Worm (Caenorhabditis elegans) whole organism, mixed stage, embryonic: ENCODE results near the gene T25B9.1.

Experiments used
- blmp-1 ChIP-seq: fragments of 150-350 bp; optimal IDR thresholded peaks from 2 replicates; lab custom pipeline; 2014; ENCODE audit warnings: missing biosample characterization, missing genetic modification characterization
- ces-1 ChIP-seq: fragments of 150-350 bp; optimal IDR thresholded peaks from 2 replicates; lab custom pipeline; 2014; ENCODE audit warnings: missing biosample characterization, missing genetic modification reagents, missing genetic modification characterization
- cnd-1 ChIP-seq: fragments of 200-800 bp; sonication (Bioruptor generic); optimal IDR thresholded peaks from 2 replicates; lab custom pipeline; 2018; ENCODE audit warnings: mild to moderate bottlenecking, missing genetic modification characterization, missing compliant biosample characterization
- elt-1 ChIP-seq: sonication (generic microtip); optimal IDR thresholded peaks from 2 replicates; lab custom pipeline; 2017; ENCODE audit warnings: missing genetic modification characterization, mild to moderate bottlenecking, missing compliant biosample characterization, antibody characterized with exemption, moderate library complexity, borderline replicate concordance; ENCODE audit not compliant: insufficient read depth
- elt-3 ChIP-seq: fragments of 150-350 bp; optimal IDR thresholded peaks from 2 replicates; lab custom pipeline; 2014; ENCODE audit warnings: missing biosample characterization, missing genetic modification characterization
- flh-1 ChIP-seq: fragments of 200-800 bp; sonication (Bioruptor generic); optimal IDR thresholded peaks from 2 replicates; lab custom pipeline; 2018; ENCODE audit warnings: mild to moderate bottlenecking, missing genetic modification characterization, moderate library complexity, missing compliant biosample characterization
- mep-1 ChIP-seq: fragments of 150-350 bp; optimal IDR thresholded peaks from 2 replicates; lab custom pipeline; 2017; ENCODE audit warnings: missing biosample characterization, missing genetic modification reagents, missing genetic modification characterization, inconsistent platforms
- nhr-2 ChIP-seq: fragments of 150-350 bp; optimal IDR thresholded peaks from 2 replicates; lab custom pipeline; 2014; ENCODE audit warnings: missing biosample characterization, missing genetic modification characterization
- nhr-237 ChIP-seq: fragments of 150-350 bp; optimal IDR thresholded peaks from 2 replicates; lab custom pipeline; 2014; ENCODE audit warnings: missing biosample characterization, missing genetic modification characterization
- snpc-4 ChIP-seq: fragments of 150-350 bp; optimal IDR thresholded peaks from 2 replicates; lab custom pipeline; 2014; ENCODE audit warnings: missing biosample characterization, missing genetic modification characterization
- sptf-1 ChIP-seq: sonication (generic microtip); optimal IDR thresholded peaks from 2 replicates; lab custom pipeline; 2017; ENCODE audit warnings: mild to moderate bottlenecking, missing genetic modification characterization, moderate library complexity, missing compliant biosample characterization
- unc-62 ChIP-seq: fragments of 150-350 bp; optimal IDR thresholded peaks from 2 replicates; lab custom pipeline; 2014; ENCODE audit warnings: missing biosample characterization, missing genetic modification reagents, missing genetic modification characterization
- zip-8 ChIP-seq: fragments of 150-350 bp; optimal IDR thresholded peaks from 2 replicates; lab custom pipeline; 2014; ENCODE audit warnings: missing biosample characterization, missing genetic modification characterization
- ztf-11 ChIP-seq: fragments of 150-350 bp; optimal IDR thresholded peaks from 2 replicates; lab custom pipeline; 2014; ENCODE audit warnings: missing biosample characterization, missing genetic modification characterization

DNA sequence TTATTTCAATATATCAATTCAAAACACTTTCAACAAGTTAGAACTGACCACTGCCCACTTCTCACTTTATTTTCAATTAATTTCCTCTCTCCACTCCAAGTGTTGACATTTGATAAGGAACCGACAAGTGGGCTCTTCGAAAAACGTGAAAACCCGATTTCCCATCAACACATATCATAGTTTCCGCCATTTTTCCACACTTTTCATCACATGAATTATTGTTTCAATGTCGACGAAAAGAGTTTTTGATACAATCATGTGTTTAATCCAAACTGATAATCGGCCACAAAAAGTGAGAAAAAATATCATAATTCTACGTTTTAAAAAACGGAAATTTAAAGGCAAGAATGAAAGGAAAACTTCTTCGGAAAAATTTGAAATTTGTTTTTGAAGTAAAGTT lies 45.7 kb upstream of the T25B9.1 start:
- TF ChIP-seq unc-62 (GFP tag; lab: Kevin White, UChicago) (no peak), snpc-4 (tag; lab: Kevin White, UChicago) (no peak), flh-1 (no peak), ces-1 (GFP tag; lab: Kevin White, UChicago) (no peak), cnd-1 (tag; lab: Kevin White, UChicago) (no peak), nhr-237 (tag; lab: Kevin White, UChicago) (no peak), elt-1 (no peak), ztf-11 (tag; lab: Kevin White, UChicago) (no peak), blmp-1 (no peak), mep-1 (tag; lab: Kevin White, UChicago) (no peak), elt-3 (tag; lab: Kevin White, UChicago) (no peak), zip-8 (tag; lab: Kevin White, UChicago) (no peak), sptf-1 (no peak), nhr-2 (tag; lab: Kevin White, UChicago) (no peak)
